Fruit fly (Drosophila melanogaster): ENCODE data around the gene Cisd2.

DNA sequence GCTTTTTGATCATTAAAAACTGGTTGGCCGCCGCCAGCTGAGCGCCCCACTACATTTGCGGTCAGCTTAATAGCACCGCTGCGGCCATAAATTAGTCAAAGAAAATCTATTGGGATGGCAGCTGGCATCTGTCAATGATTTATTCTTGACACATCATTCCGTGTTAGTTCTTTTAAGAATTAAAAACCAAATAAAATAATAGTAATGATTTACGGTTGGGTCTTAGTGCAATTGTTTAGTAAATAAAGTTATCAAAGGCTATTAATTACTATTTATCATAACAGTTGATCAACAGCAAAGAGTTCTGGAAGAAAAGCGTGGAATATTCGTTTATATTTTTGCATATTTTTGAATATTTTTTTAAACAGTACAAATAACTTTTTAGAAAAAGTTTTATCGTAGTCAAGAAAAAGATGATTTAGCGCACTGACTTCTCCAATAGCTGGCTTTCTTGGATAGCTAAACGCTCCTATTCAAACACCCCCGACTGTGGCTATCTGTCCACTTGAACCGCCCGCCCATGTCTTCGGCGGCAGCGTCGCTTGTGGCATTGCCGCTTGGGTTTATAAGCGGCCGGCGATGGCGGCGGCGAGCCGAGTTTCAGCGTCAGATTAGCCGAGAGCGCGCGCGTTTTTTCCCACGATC is 26.1 kb downstream of the Cisd2 start, which contains the start of gene CG14515:
- no peak for TF ChIP-seq CG8478 (optimal IDR thresholded peaks at IDR 0.05)
- no peak for TF ChIP-seq CTCF (optimal IDR thresholded peaks at IDR 0.05)

All from S2 (cell line).